Fruit fly (Drosophila melanogaster): ENCODE results near the gene CG7546.
"Not testable (repeated sequence)": the region's sequence is repeated elsewhere in the genome, so short reads cannot be mapped to it uniquely, and the experiment has no call there.

The CG7546 gene

dm6 chr3L:7498731-7499130 lies 12.1 kb upstream of the CG7546 start, which contains the start of gene CG8539:
TSS of gene CG8539 (minus strand) at chr3L:7498831.
- TF ChIP-seq CG9705, rgr, N (GFP tag; optimal IDR thresholded peaks at IDR 0.05): not testable (repeated sequence)

- no peak for TF ChIP-seq jim (GFP tag; optimal IDR thresholded peaks at IDR 0.05)
- TF ChIP-seq Dif (GFP tag; optimal IDR thresholded peaks at IDR 0.05; ENCODE audit: partially characterized antibody): no peak
- no peak for TF ChIP-seq lola (GFP tag; optimal IDR thresholded peaks at IDR 0.05)
- no peak for TF ChIP-seq Vsx2 (GFP tag; optimal IDR thresholded peaks at IDR 0.05; ENCODE audit: partially characterized antibody)
- TF ChIP-seq brk (GFP tag; optimal IDR thresholded peaks at IDR 0.05): no peak
- TF ChIP-seq CrebA (GFP tag; optimal IDR thresholded peaks at IDR 0.05; ENCODE audit: borderline replicate concordance): no peak
- TF ChIP-seq h (GFP tag; optimal IDR thresholded peaks at IDR 0.05): no peak
- no peak for TF ChIP-seq sage (GFP tag; optimal IDR thresholded peaks at IDR 0.05)
These were observed 4.7 kb upstream of the CG7546 start, which contains the start of gene CG7548 for dm6 chr3L:7506117-7506516. TSS of gene CG7548 (minus strand) at chr3L:7506217.

- TF ChIP-seq tai (GFP tag; optimal IDR thresholded peaks at IDR 0.05) (no peak), brk (GFP tag; optimal IDR thresholded peaks at IDR 0.05) (no peak), Vsx2 (GFP tag; optimal IDR thresholded peaks at IDR 0.05; ENCODE audit: partially characterized antibody) (peak; percentile 20), lola (GFP tag; optimal IDR thresholded peaks at IDR 0.05) (no peak), Dfd (GFP tag; optimal IDR thresholded peaks at IDR 0.05) (peak; percentile 91), usp (GFP tag; optimal IDR thresholded peaks at IDR 0.05) (no peak), Rel (GFP tag; optimal IDR thresholded peaks at IDR 0.05) (no peak), Rel (tag; optimal IDR thresholded peaks at IDR 0.05) (no peak)
These were observed 7.7 kb downstream of the CG7546 start, which contains the start of gene ltl for dm6 chr3L:7518351-7519102. TSS of gene ltl (plus strand) at chr3L:7518997.

dm6 chr3L:7519219-7519618 lies 8.4 kb downstream of the CG7546 start:
- TF ChIP-seq CG32264 (GFP tag; optimal IDR thresholded peaks at IDR 0.05) (no peak), Rel (GFP tag; optimal IDR thresholded peaks at IDR 0.05) (no peak), Rel (tag; optimal IDR thresholded peaks at IDR 0.05) (peak; percentile 33), foxo (GFP tag; optimal IDR thresholded peaks at IDR 0.05) (no peak)

- no peak for TF ChIP-seq fru (GFP tag; optimal IDR thresholded peaks at IDR 0.05)
- no peak for TF ChIP-seq Jra (GFP tag; optimal IDR thresholded peaks at IDR 0.05)
- no peak for TF ChIP-seq Mio (GFP tag; optimal IDR thresholded peaks at IDR 0.05)
- no peak for TF ChIP-seq h (GFP tag; optimal IDR thresholded peaks at IDR 0.05)
- no peak for TF ChIP-seq dmrt93B (GFP tag; optimal IDR thresholded peaks at IDR 0.05)
- TF ChIP-seq foxo (GFP tag; optimal IDR thresholded peaks at IDR 0.05): no peak
- TF ChIP-seq jim (GFP tag; optimal IDR thresholded peaks at IDR 0.05): no peak
- no peak for TF ChIP-seq Dif (GFP tag; optimal IDR thresholded peaks at IDR 0.05; ENCODE audit: partially characterized antibody)
- no peak for TF ChIP-seq tai (GFP tag; optimal IDR thresholded peaks at IDR 0.05)
- no peak for TF ChIP-seq dsf (GFP tag; optimal IDR thresholded peaks at IDR 0.05; ENCODE audit: borderline replicate concordance)
- no peak for TF ChIP-seq CrebA (GFP tag; optimal IDR thresholded peaks at IDR 0.05; ENCODE audit: borderline replicate concordance)
- TF ChIP-seq CG9705 (GFP tag; optimal IDR thresholded peaks at IDR 0.05): no peak
- TF ChIP-seq brk (GFP tag; optimal IDR thresholded peaks at IDR 0.05): no peak
- TF ChIP-seq Hr83 (GFP tag; optimal IDR thresholded peaks at IDR 0.05; ENCODE audit: poor library complexity, severe bottlenecking): no peak
- TF ChIP-seq Myc (optimal IDR thresholded peaks at IDR 0.05): no peak
- no peak for TF ChIP-seq Vsx2 (GFP tag; optimal IDR thresholded peaks at IDR 0.05; ENCODE audit: partially characterized antibody)
- no peak for TF ChIP-seq Abd-B (GFP tag; optimal IDR thresholded peaks at IDR 0.05)
- no peak for TF ChIP-seq pan (optimal IDR thresholded peaks at IDR 0.05)
These were observed 9.8 kb downstream of the CG7546 start for dm6 chr3L:7520619-7521018.

- TF ChIP-seq OdsH (GFP tag; optimal IDR thresholded peaks at IDR 0.05) (no peak), Dfd (GFP tag; optimal IDR thresholded peaks at IDR 0.05) (no peak), h (GFP tag; optimal IDR thresholded peaks at IDR 0.05) (no peak), Sp1 (GFP tag; optimal IDR thresholded peaks at IDR 0.05) (no peak), rgr (GFP tag; optimal IDR thresholded peaks at IDR 0.05) (no peak), CG32264 (GFP tag; optimal IDR thresholded peaks at IDR 0.05) (no peak), foxo (GFP tag; optimal IDR thresholded peaks at IDR 0.05) (no peak), Vsx2 (GFP tag; optimal IDR thresholded peaks at IDR 0.05; ENCODE audit: partially characterized antibody) (no peak), CG9705 (GFP tag; optimal IDR thresholded peaks at IDR 0.05) (no peak), br (GFP tag; optimal IDR thresholded peaks at IDR 0.05) (no peak), Rel (GFP tag; optimal IDR thresholded peaks at IDR 0.05) (no peak), Rel (tag; optimal IDR thresholded peaks at IDR 0.05) (no peak), sv (GFP tag; optimal IDR thresholded peaks at IDR 0.05) (no peak), psq (GFP tag; optimal IDR thresholded peaks at IDR 0.05) (no peak), Myc (optimal IDR thresholded peaks at IDR 0.05) (no peak), pan (optimal IDR thresholded peaks at IDR 0.05) (no peak), N (GFP tag; optimal IDR thresholded peaks at IDR 0.05) (no peak), usp (GFP tag; optimal IDR thresholded peaks at IDR 0.05) (no peak), woc (GFP tag; optimal IDR thresholded peaks at IDR 0.05) (no peak), Jra (GFP tag; optimal IDR thresholded peaks at IDR 0.05) (no peak)
These were observed 11.1 kb downstream of the CG7546 start for dm6 chr3L:7521847-7522246.

Measured in whole organism, wandering third instar larva.